Worm (Caenorhabditis elegans): Measurements from ENCODE around the gene W07G4.2.
A peak's percentile ranks its signal among the peaks of the same experiment; 100 is the strongest.

Gene W07G4.2

ce11 chrV:13075432-13075831 lies 39.1 kb upstream of the W07G4.2 start:
- no peak for TF ChIP-seq unc-55 (GFP tag; optimal IDR thresholded peaks at IDR 0.05)
- TF ChIP-seq K09A11.1 (tag; optimal IDR thresholded peaks at IDR 0.05; ENCODE audit: insufficient read depth), result no peak
- no peak for TF ChIP-seq sox-2 (GFP tag; IDR thresholded peaks at IDR 0.05)
- no peak for TF ChIP-seq fkh-10 (GFP tag; optimal IDR thresholded peaks at IDR 0.05)
- TF ChIP-seq pha-2 (tag; optimal IDR thresholded peaks at IDR 0.05), result no peak
- TF ChIP-seq unc-86 (tag; optimal IDR thresholded peaks at IDR 0.05), result no peak
- no peak for TF ChIP-seq T23F11.4 (GFP tag; optimal IDR thresholded peaks at IDR 0.05)
- TF ChIP-seq unc-3 (GFP tag; conservative IDR thresholded peaks at IDR 0.05), result no peak
- no peak for TF ChIP-seq unc-3 (tag; optimal IDR thresholded peaks at IDR 0.05)
- TF ChIP-seq hlh-8 (tag; optimal IDR thresholded peaks at IDR 0.05), result no peak
- no peak for TF ChIP-seq tbx-2 (tag; optimal IDR thresholded peaks at IDR 0.05)
- TF ChIP-seq ttx-3 (tag; optimal IDR thresholded peaks at IDR 0.05), result no peak
- TF ChIP-seq ama-1 (optimal IDR thresholded peaks at IDR 0.05), result no peak
- TF ChIP-seq ceh-22 (tag; optimal IDR thresholded peaks at IDR 0.05), result no peak
- no peak for TF ChIP-seq ceh-24 (tag; optimal IDR thresholded peaks at IDR 0.05)
- no peak for TF ChIP-seq gmeb-2 (tag; optimal IDR thresholded peaks at IDR 0.05)
- TF ChIP-seq ceh-34 (tag; optimal IDR thresholded peaks at IDR 0.05), result no peak
- no peak for TF ChIP-seq dve-1 (tag; optimal IDR thresholded peaks at IDR 0.05)

- TF ChIP-seq ceh-9 (tag; optimal IDR thresholded peaks at IDR 0.05) (no peak), zip-5 (tag; optimal IDR thresholded peaks at IDR 0.05) (no peak), unc-42 (tag; optimal IDR thresholded peaks at IDR 0.05) (peak; percentile 31), pag-3 (tag; optimal IDR thresholded peaks at IDR 0.05; ENCODE audit: borderline replicate concordance) (no peak), pha-2 (tag; optimal IDR thresholded peaks at IDR 0.05) (no peak)
Measured at ce11 chrV:13074148-13074547, 37.8 kb upstream of the W07G4.2 start.

- TF ChIP-seq lin-11 (tag; optimal IDR thresholded peaks at IDR 0.05), result no peak
- no peak for TF ChIP-seq pros-1 (tag; optimal IDR thresholded peaks at IDR 0.05)
- no peak for TF ChIP-seq Y22D7AL.16 (tag; optimal IDR thresholded peaks at IDR 0.05)
- TF ChIP-seq elt-4 (tag; optimal IDR thresholded peaks at IDR 0.05), result no peak
- no peak for TF ChIP-seq ama-1 (optimal IDR thresholded peaks at IDR 0.05)
- TF ChIP-seq unc-55 (GFP tag; optimal IDR thresholded peaks at IDR 0.05), result no peak
- TF ChIP-seq sdc-2 (tag; optimal IDR thresholded peaks at IDR 0.05), result no peak
- no peak for TF ChIP-seq odd-2 (tag; optimal IDR thresholded peaks at IDR 0.05)
- TF ChIP-seq pat-9 (tag; optimal IDR thresholded peaks at IDR 0.05), result no peak
- TF ChIP-seq ceh-31 (tag; optimal IDR thresholded peaks at IDR 0.05), result no peak
- TF ChIP-seq ceh-34 (tag; optimal IDR thresholded peaks at IDR 0.05), result no peak
- TF ChIP-seq elt-2 (tag; optimal IDR thresholded peaks at IDR 0.05), result no peak
- no peak for TF ChIP-seq K09A11.1 (tag; optimal IDR thresholded peaks at IDR 0.05; ENCODE audit: insufficient read depth)
- no peak for TF ChIP-seq tbx-2 (tag; optimal IDR thresholded peaks at IDR 0.05)
- no peak for TF ChIP-seq gmeb-2 (tag; optimal IDR thresholded peaks at IDR 0.05)
- no peak for TF ChIP-seq T23F11.4 (GFP tag; optimal IDR thresholded peaks at IDR 0.05)
- TF ChIP-seq ref-2 (tag; optimal IDR thresholded peaks at IDR 0.05), result no peak
- no peak for TF ChIP-seq nhr-232 (tag; optimal IDR thresholded peaks at IDR 0.05)
- TF ChIP-seq ttx-3 (tag; optimal IDR thresholded peaks at IDR 0.05), result no peak
Measured at ce11 chrV:13073145-13073544, 36.8 kb upstream of the W07G4.2 start.

ce11 chrV:13071052-13071451 lies 34.7 kb upstream of the W07G4.2 start, which contains the start of gene C34B4.3:
TSS of gene C34B4.3 (minus strand) at chrV:13071152.
- no peak for TF ChIP-seq C38D4.7 (GFP tag; optimal IDR thresholded peaks at IDR 0.05)
- no peak for TF ChIP-seq syd-9 (tag; optimal IDR thresholded peaks at IDR 0.05)
- TF ChIP-seq unc-86 (tag; optimal IDR thresholded peaks at IDR 0.05), result no peak
- no peak for TF ChIP-seq tbx-2 (tag; optimal IDR thresholded peaks at IDR 0.05)
- TF ChIP-seq unc-3 (GFP tag; conservative IDR thresholded peaks at IDR 0.05), result no peak
- TF ChIP-seq unc-3 (tag; optimal IDR thresholded peaks at IDR 0.05), result no peak
- TF ChIP-seq ets-4 (tag; optimal IDR thresholded peaks at IDR 0.05), result no peak
- TF ChIP-seq pqm-1 (tag; optimal IDR thresholded peaks at IDR 0.05), result no peak
- TF ChIP-seq ceh-22 (tag; optimal IDR thresholded peaks at IDR 0.05), result no peak
- no peak for TF ChIP-seq ceh-30 (tag; optimal IDR thresholded peaks at IDR 0.05)
- no peak for TF ChIP-seq odd-2 (tag; optimal IDR thresholded peaks at IDR 0.05)
- TF ChIP-seq ceh-19 (GFP tag; optimal IDR thresholded peaks at IDR 0.05), result no peak
- TF ChIP-seq lin-11 (tag; optimal IDR thresholded peaks at IDR 0.05), result no peak
- no peak for TF ChIP-seq nhr-11 (tag; optimal IDR thresholded peaks at IDR 0.05)
- no peak for TF ChIP-seq hlh-13 (GFP tag; optimal IDR thresholded peaks at IDR 0.05)
- TF ChIP-seq lim-6 (tag; optimal IDR thresholded peaks at IDR 0.05), result no peak
- TF ChIP-seq T23F11.4 (GFP tag; optimal IDR thresholded peaks at IDR 0.05), result no peak
